Fruit fly (Drosophila melanogaster) whole organism, embryonic: ENCODE measurements around the gene fok.

ENCODE experiments used
- Abd-B ChIP-seq: fragments of 200-800 bp; sonication (Bioruptor generic); optimal IDR thresholded peaks from 2 replicates; lab custom pipeline; 2018; ENCODE audit warnings: missing biosample characterization, mild to moderate bottlenecking, missing genetic modification characterization, moderate library complexity
- Atf3 ChIP-seq: fragments of 200-800 bp; sonication (Bioruptor generic); optimal IDR thresholded peaks from 3 replicates; lab custom pipeline; 2016; ENCODE audit warnings: missing biosample characterization, missing genetic modification characterization
- Atf6 ChIP-seq: fragments of 200-800 bp; sonication (Bioruptor generic); IDR thresholded peaks from 2 replicates; pipeline ENCODE4 v1.3.6; 2022; ENCODE audit warnings: missing biosample characterization, missing genetic modification characterization
- BEAF-32 ChIP-seq: fragments of 200-800 bp; sonication (Bioruptor generic); optimal IDR thresholded peaks from 3 replicates; lab custom pipeline; 2017; ENCODE audit warnings: missing biosample characterization, missing genetic modification characterization, mild to moderate bottlenecking, moderate library complexity, missing genetic modification reagents
- CG10209 ChIP-seq: fragments of 200-800 bp; sonication (Bioruptor generic); optimal IDR thresholded peaks from 3 replicates; lab custom pipeline; 2017; ENCODE audit warnings: missing biosample characterization, mild to moderate bottlenecking, missing genetic modification characterization, missing genetic modification reagents
- CG10959 ChIP-seq: fragments of 200-800 bp; sonication (Bioruptor generic); IDR thresholded peaks from 2 replicates; pipeline ENCODE4 v1.3.6; 2022; ENCODE audit warnings: missing biosample characterization, missing genetic modification characterization
- CG13624 ChIP-seq: fragments of 200-800 bp; sonication (Bioruptor generic); optimal IDR thresholded peaks from 2 replicates; lab custom pipeline; 2016; ENCODE audit warnings: missing biosample characterization, missing genetic modification characterization
- CG13775 ChIP-seq: fragments of 200-800 bp; sonication (Bioruptor generic); optimal IDR thresholded peaks from 3 replicates; lab custom pipeline; 2017; ENCODE audit warnings: missing biosample characterization, mild to moderate bottlenecking, missing genetic modification characterization
- CG15269 ChIP-seq: fragments of 200-800 bp; sonication (Bioruptor generic); optimal IDR thresholded peaks from 2 replicates; lab custom pipeline; 2018; ENCODE audit warnings: missing biosample characterization, mild to moderate bottlenecking, missing genetic modification characterization, moderate library complexity
- CG1792 ChIP-seq: fragments of 200-800 bp; sonication (Bioruptor generic); optimal IDR thresholded peaks from 2 replicates; lab custom pipeline; 2016; ENCODE audit warnings: missing biosample characterization, missing genetic modification characterization
- CG18764 ChIP-seq: fragments of 200-800 bp; sonication (Bioruptor generic); optimal IDR thresholded peaks from 3 replicates; lab custom pipeline; 2016; ENCODE audit warnings: missing biosample characterization, missing genetic modification characterization
- CG32772 ChIP-seq: fragments of 200-800 bp; sonication (Bioruptor generic); IDR thresholded peaks from 2 replicates; pipeline ENCODE4 v1.3.6; 2022; ENCODE audit warnings: missing biosample characterization, missing genetic modification characterization
- CG4404 ChIP-seq: fragments of 200-800 bp; sonication (Bioruptor generic); IDR thresholded peaks from 2 replicates; pipeline ENCODE4 v1.3.6; 2022; ENCODE audit warnings: missing biosample characterization, missing genetic modification characterization
- CG4820 ChIP-seq: fragments of 200-800 bp; sonication (Bioruptor generic); optimal IDR thresholded peaks from 3 replicates; lab custom pipeline; 2016; ENCODE audit warnings: missing biosample characterization, missing genetic modification characterization
- CG6254 ChIP-seq: fragments of 200-800 bp; sonication (Bioruptor generic); optimal IDR thresholded peaks from 3 replicates; lab custom pipeline; 2017; ENCODE audit warnings: mild to moderate bottlenecking, missing biosample characterization, missing genetic modification reagents, missing genetic modification characterization
- CG6272 ChIP-seq: fragments of 200-800 bp; sonication (Bioruptor generic); IDR thresholded peaks from 2 replicates; pipeline ENCODE4 v1.3.6; 2022; ENCODE audit warnings: missing biosample characterization, missing genetic modification characterization
- CG6689 ChIP-seq: fragments of 200-800 bp; sonication (Bioruptor generic); IDR thresholded peaks from 2 replicates; pipeline ENCODE4 v1.3.6; 2022; ENCODE audit warnings: missing biosample characterization, missing genetic modification characterization
- CG7786 ChIP-seq: fragments of 200-800 bp; sonication (Bioruptor generic); optimal IDR thresholded peaks from 2 replicates; lab custom pipeline; 2016; ENCODE audit warnings: missing biosample characterization, missing genetic modification characterization
- CG7839 ChIP-seq: fragments of 200-800 bp; sonication (Bioruptor generic); optimal IDR thresholded peaks from 3 replicates; lab custom pipeline; 2018; ENCODE audit warnings: missing biosample characterization, mild to moderate bottlenecking, missing genetic modification characterization, moderate library complexity
- CG8290 ChIP-seq, 3 experiments: fragments of 200-800 bp; sonication (Bioruptor generic); optimal IDR thresholded peaks; 2 replicates each; lab custom pipeline; 2016 to 2019; ENCODE audit warnings: missing biosample characterization in 3 of 3, missing genetic modification characterization in 3 of 3, mild to moderate bottlenecking in 2 of 3, moderate library complexity in 1 of 3
- Doc2 ChIP-seq: fragments of 200-800 bp; sonication (Bioruptor generic); IDR thresholded peaks from 2 replicates; pipeline ENCODE4 v1.3.6; 2022; ENCODE audit warnings: missing biosample characterization, missing genetic modification characterization
- Fer1 ChIP-seq: fragments of 200-800 bp; sonication (Bioruptor generic); optimal IDR thresholded peaks from 2 replicates; lab custom pipeline; 2017; ENCODE audit warnings: missing biosample characterization, mild to moderate bottlenecking, missing genetic modification characterization
- Hmr ChIP-seq: fragments of 200-800 bp; sonication (Bioruptor generic); optimal IDR thresholded peaks from 3 replicates; lab custom pipeline; 2017; ENCODE audit warnings: mild to moderate bottlenecking, missing biosample characterization, missing genetic modification reagents, missing genetic modification characterization
- Hr3 ChIP-seq: fragments of 200-800 bp; sonication (Bioruptor generic); optimal IDR thresholded peaks from 3 replicates; lab custom pipeline; 2016; ENCODE audit warnings: missing biosample characterization, missing genetic modification characterization
- Hr51 ChIP-seq, 2 experiments: fragments of 200-800 bp; sonication (Bioruptor generic); optimal IDR thresholded peaks; 2 replicates in 1 of 2; 3 replicates in 1 of 2; lab custom pipeline; 2016 to 2018; ENCODE audit warnings: missing biosample characterization in 2 of 2, missing genetic modification characterization in 2 of 2, mild to moderate bottlenecking in 1 of 2, moderate library complexity in 1 of 2
- Meics ChIP-seq: fragments of 200-800 bp; sonication (Bioruptor generic); optimal IDR thresholded peaks from 2 replicates; lab custom pipeline; 2017; ENCODE audit warnings: missing biosample characterization, mild to moderate bottlenecking, missing genetic modification characterization
- Ravus ChIP-seq: fragments of 200-800 bp; sonication (Bioruptor generic); IDR thresholded peaks from 2 replicates; pipeline ENCODE4 v1.3.6; 2022; ENCODE audit warnings: missing biosample characterization, missing genetic modification characterization
- Sry-δ ChIP-seq: fragments of 200-800 bp; sonication (Bioruptor generic); optimal IDR thresholded peaks from 2 replicates; lab custom pipeline; 2016; ENCODE audit warnings: missing biosample characterization, missing genetic modification characterization
- bab2 ChIP-seq: fragments of 200-800 bp; sonication (Bioruptor generic); optimal IDR thresholded peaks from 2 replicates; lab custom pipeline; 2016; ENCODE audit warnings: missing biosample characterization, missing genetic modification characterization
- caup ChIP-seq: fragments of 200-800 bp; sonication (Bioruptor generic); optimal IDR thresholded peaks from 3 replicates; lab custom pipeline; 2017; ENCODE audit warnings: missing biosample characterization, mild to moderate bottlenecking, missing genetic modification characterization, moderate library complexity; ENCODE audit not compliant: severe bottlenecking
- corto ChIP-seq: fragments of 200-800 bp; sonication (Bioruptor generic); optimal IDR thresholded peaks from 2 replicates; lab custom pipeline; 2016; ENCODE audit warnings: missing biosample characterization, mild to moderate bottlenecking, missing genetic modification characterization, moderate library complexity
- croc ChIP-seq: fragments of 200-800 bp; sonication (Bioruptor generic); conservative IDR thresholded peaks from 3 replicates; pipeline ENCODE4 v1.3.6; 2022; ENCODE audit warnings: missing biosample characterization, missing genetic modification characterization
- dpn ChIP-seq, 2 experiments: fragments of 200-800 bp; sonication (Bioruptor generic); optimal IDR thresholded peaks; 3 replicates each; lab custom pipeline; 2016; ENCODE audit warnings: missing biosample characterization in 2 of 2, missing genetic modification characterization in 2 of 2
- exex ChIP-seq: fragments of 200-800 bp; sonication (Bioruptor generic); optimal IDR thresholded peaks from 4 replicates; lab custom pipeline; 2018; ENCODE audit warnings: missing biosample characterization, mild to moderate bottlenecking, missing genetic modification characterization, moderate library complexity
- fd64A ChIP-seq: fragments of 200-800 bp; sonication (Bioruptor generic); optimal IDR thresholded peaks from 3 replicates; lab custom pipeline; 2018; ENCODE audit warnings: missing biosample characterization, mild to moderate bottlenecking, missing genetic modification characterization
- gcm ChIP-seq: fragments of 200-800 bp; sonication (Bioruptor generic); optimal IDR thresholded peaks from 2 replicates; lab custom pipeline; 2019; ENCODE audit warnings: missing biosample characterization, mild to moderate bottlenecking, missing genetic modification characterization, moderate library complexity
- her ChIP-seq: fragments of 200-800 bp; sonication (Bioruptor generic); optimal IDR thresholded peaks from 2 replicates; lab custom pipeline; 2016; ENCODE audit warnings: missing biosample characterization, missing genetic modification characterization
- ind ChIP-seq: fragments of 200-800 bp; sonication (Bioruptor generic); optimal IDR thresholded peaks from 3 replicates; lab custom pipeline; 2016; ENCODE audit warnings: missing biosample characterization, missing genetic modification characterization
- jing ChIP-seq: fragments of 200-800 bp; sonication (Bioruptor generic); optimal IDR thresholded peaks from 2 replicates; lab custom pipeline; 2018; ENCODE audit warnings: missing biosample characterization, mild to moderate bottlenecking, missing genetic modification characterization
- lab ChIP-seq: fragments of 200-800 bp; sonication (Bioruptor generic); optimal IDR thresholded peaks from 3 replicates; lab custom pipeline; 2017; ENCODE audit warnings: missing biosample characterization, missing genetic modification characterization, mild to moderate bottlenecking, moderate library complexity, missing genetic modification reagents
- onecut ChIP-seq: fragments of 200-800 bp; sonication (Bioruptor generic); IDR thresholded peaks from 2 replicates; pipeline ENCODE4 v1.3.6; 2022; ENCODE audit warnings: missing biosample characterization, missing genetic modification characterization
- p53 ChIP-seq: fragments of 200-800 bp; sonication (Bioruptor generic); optimal IDR thresholded peaks from 2 replicates; lab custom pipeline; 2016; ENCODE audit warnings: missing biosample characterization, missing genetic modification characterization
- pb ChIP-seq: fragments of 200-800 bp; sonication (Bioruptor generic); optimal IDR thresholded peaks from 3 replicates; lab custom pipeline; 2016; ENCODE audit warnings: missing biosample characterization, missing genetic modification characterization
- phol ChIP-seq: fragments of 200-800 bp; sonication (Bioruptor generic); optimal IDR thresholded peaks from 3 replicates; lab custom pipeline; 2018; ENCODE audit warnings: missing biosample characterization, mild to moderate bottlenecking, missing genetic modification characterization, moderate library complexity
- prd ChIP-seq, 3 experiments: fragments of >200 bp in 2 of 3; fragments of 200-800 bp in 1 of 3; sonication (Bioruptor generic) in 1 of 3; optimal IDR thresholded peaks in 2 of 3; IDR thresholded peaks in 1 of 3; 2 replicates in 2 of 3; 3 replicates in 1 of 3; pipeline versions ENCODE4 v1.3.6 to Lab custom; 2017 to 2022; ENCODE audit warnings: missing biosample characterization in 1 of 3, missing genetic modification characterization in 1 of 3
- repo ChIP-seq: fragments of 200-800 bp; sonication (Bioruptor generic); optimal IDR thresholded peaks from 2 replicates; lab custom pipeline; 2016; ENCODE audit warnings: missing biosample characterization, missing genetic modification characterization
- ro ChIP-seq: fragments of 200-800 bp; sonication (Bioruptor generic); IDR thresholded peaks from 2 replicates; pipeline ENCODE4 v1.3.6; 2022; ENCODE audit warnings: missing biosample characterization, missing genetic modification characterization
- row ChIP-seq: fragments of 200-800 bp; sonication (Bioruptor generic); IDR thresholded peaks from 3 replicates; pipeline ENCODE4 v1.3.6; 2022; ENCODE audit warnings: missing biosample characterization, missing genetic modification characterization
- trem ChIP-seq: fragments of 200-800 bp; optimal IDR thresholded peaks from 3 replicates; lab custom pipeline; 2019; ENCODE audit warnings: missing biosample characterization, mild to moderate bottlenecking, missing genetic modification characterization, moderate library complexity
- tx ChIP-seq: fragments of 200-800 bp; sonication (Bioruptor generic); optimal IDR thresholded peaks from 2 replicates; lab custom pipeline; 2016; ENCODE audit warnings: missing biosample characterization, missing genetic modification characterization

Gene fok

DNA sequence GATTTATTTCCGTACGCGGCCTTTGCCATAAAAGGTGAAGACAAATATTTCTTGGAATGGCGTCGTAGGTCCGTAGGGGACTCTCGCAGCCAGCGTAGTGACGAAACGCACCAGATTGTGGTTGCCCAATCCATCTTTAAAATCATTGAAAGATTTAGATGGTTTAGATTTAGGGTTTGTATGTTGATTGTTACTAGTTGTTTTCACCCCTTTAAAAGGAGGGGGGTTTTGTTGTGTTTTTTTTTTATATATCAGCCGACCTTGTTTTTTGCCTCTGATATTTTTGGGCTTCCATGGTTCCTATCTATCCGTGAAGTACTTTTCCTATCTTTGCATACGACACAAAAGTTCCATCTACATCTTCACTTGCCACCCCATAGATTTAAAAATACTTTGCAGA is 6.0 kb downstream of the fok start (continued):
- TF ChIP-seq p53 (GFP tag; lab: Kevin White, UChicago) = no peak
- no peak for TF ChIP-seq corto (GFP tag; lab: Kevin White, UChicago)
- no peak for TF ChIP-seq repo
- TF ChIP-seq Atf3 (GFP tag; lab: Kevin White, UChicago) = no peak
- no peak for TF ChIP-seq fd64A (GFP tag; lab: Kevin White, UChicago)
- TF ChIP-seq CG1792 (GFP tag; lab: Kevin White, UChicago) = peak; percentile 32
- no peak for TF ChIP-seq prd (optimal IDR thresholded peaks at IDR 0.05; lab: Kevin White, UChicago)
- peak; percentile 44; the same call in 1 of the 3 replicates for TF ChIP-seq prd (GFP tag; IDR thresholded peaks at IDR 0.05; lab: Robert Waterston, UW)
- TF ChIP-seq Fer1 (GFP tag; lab: Kevin White, UChicago) = peak; percentile 1
- TF ChIP-seq her (GFP tag; lab: Kevin White, UChicago) = no peak
- TF ChIP-seq CG18764 (GFP tag; lab: Kevin White, UChicago) = no peak
- peak; percentile 32 for TF ChIP-seq exex (tag; lab: Kevin White, UChicago)
- TF ChIP-seq CG6254 (GFP tag; lab: Kevin White, UChicago) = no peak
- peak; percentile 8 for TF ChIP-seq caup (GFP tag; lab: Kevin White, UChicago)
- TF ChIP-seq Hr3 (GFP tag; lab: Kevin White, UChicago) = no peak
- TF ChIP-seq CG6689 = no peak; the same call in none of the 2 replicates
- no peak for TF ChIP-seq CG4820
- TF ChIP-seq pb (GFP tag; lab: Kevin White, UChicago) = peak; percentile 7
- TF ChIP-seq CG4404 (GFP tag; lab: Robert Waterston, UW) = 0 out of 2 replicates have a peak, but pooled peaks have one; percentile 29
- TF ChIP-seq Abd-B (GFP tag; lab: Kevin White, UChicago) = no peak
- no peak for TF ChIP-seq onecut (GFP tag; lab: Robert Waterston, UW)
- TF ChIP-seq jing = no peak
- peak; percentile 100 for TF ChIP-seq Meics (GFP tag; lab: Kevin White, UChicago)
- TF ChIP-seq CG6272 (GFP tag; lab: Robert Waterston, UW) = 0 out of 2 replicates have a peak, but pooled peaks have one; percentile 12
- TF ChIP-seq CG7786 (GFP tag; lab: Kevin White, UChicago) = peak; percentile 48
- peak in 1 of 2 experiments; percentile 5 for TF ChIP-seq Hr51 (GFP tag; optimal IDR thresholded peaks at IDR 0.05; lab: Kevin White, UChicago)
- TF ChIP-seq Atf6 = peak; percentile 41; the same call in 1 of the 2 replicates
- TF ChIP-seq phol (tag; lab: Kevin White, UChicago) = peak; percentile 7
- no peak for TF ChIP-seq Sry-δ (GFP tag; lab: Kevin White, UChicago)
- TF ChIP-seq CG8290 (GFP tag; optimal IDR thresholded peaks at IDR 0.05; lab: Kevin White, UChicago) = no peak
- TF ChIP-seq CG8290 (tag; optimal IDR thresholded peaks at IDR 0.05; lab: Kevin White, UChicago) = peak in 1 of 2 experiments; percentile 50
- peak; percentile 3 to 17 for TF ChIP-seq dpn (GFP tag; optimal IDR thresholded peaks at IDR 0.05; lab: Kevin White, UChicago)
- peak; percentile 22 for TF ChIP-seq CG13775 (GFP tag; lab: Kevin White, UChicago)
- no peak for TF ChIP-seq tx (GFP tag; lab: Kevin White, UChicago)
- TF ChIP-seq row (GFP tag; lab: Robert Waterston, UW) = peak; percentile 58
- no peak for TF ChIP-seq CG10959 (GFP tag; lab: Robert Waterston, UW)
- no peak for TF ChIP-seq Ravus
- TF ChIP-seq CG10209 (GFP tag; lab: Kevin White, UChicago) = peak; percentile 7
- no peak for TF ChIP-seq ro (GFP tag; lab: Robert Waterston, UW)
- TF ChIP-seq CG13624 (GFP tag; lab: Kevin White, UChicago) = peak; percentile 68
- no peak for TF ChIP-seq croc (GFP tag; lab: Robert Waterston, UW)
- TF ChIP-seq CG15269 (tag; lab: Kevin White, UChicago) = peak; percentile 16
- no peak for TF ChIP-seq BEAF-32 (GFP tag; lab: Kevin White, UChicago)
- TF ChIP-seq bab2 (GFP tag; lab: Kevin White, UChicago) = peak; percentile 10
- TF ChIP-seq CG7839 (tag; lab: Kevin White, UChicago) = peak; percentile 32
- TF ChIP-seq ind (GFP tag; lab: Kevin White, UChicago) = peak; percentile 34
- no peak for TF ChIP-seq gcm (GFP tag; lab: Kevin White, UChicago)
- peak; percentile 22; the same call in 1 of the 2 replicates for TF ChIP-seq CG32772 (GFP tag; lab: Robert Waterston, UW)
- TF ChIP-seq Hmr (GFP tag; lab: Kevin White, UChicago) = peak; percentile 44
- TF ChIP-seq lab = peak; percentile 39
- TF ChIP-seq Doc2 (GFP tag; lab: Robert Waterston, UW) = no peak
- TF ChIP-seq trem (tag; lab: Kevin White, UChicago) = no peak
